Worm (Caenorhabditis elegans): ENCODE measurements around the gene Y45F10C.2.

Y45F10C.2 gene

DNA sequence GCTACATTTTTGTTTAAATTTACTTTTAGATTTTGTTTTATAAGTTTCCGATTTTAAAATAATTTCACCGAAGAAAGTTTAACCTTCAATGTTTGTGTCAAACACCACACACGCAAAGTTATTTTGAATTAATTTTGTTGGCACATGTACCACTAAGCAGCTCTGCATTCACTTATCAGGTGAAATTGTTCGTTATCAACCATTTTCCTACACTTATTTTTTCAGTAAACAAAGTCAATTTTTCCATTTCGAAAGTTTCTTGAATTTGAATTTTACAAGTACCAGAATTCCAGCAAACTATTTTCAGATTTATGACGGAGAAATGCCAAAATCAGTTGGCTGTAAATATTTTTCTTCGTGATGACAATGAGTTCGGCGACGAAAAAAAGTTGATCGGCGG is 43.3 kb downstream of the Y45F10C.2 start, which contains the start of gene C08F11.3:
C08F11.3 (plus strand) TSS at position 301 of the 400 bp plus-strand sequence.
- TF ChIP-seq pqm-1 (tag; optimal IDR thresholded peaks at IDR 0.05) (no peak), madf-2 (tag; optimal IDR thresholded peaks at IDR 0.05) (no peak)
